Worm (Caenorhabditis elegans) whole organism, L4/young adult: ENCODE results near the gene T08B6.4.

Experiments used
- W03F9.2 ChIP-seq: fragments of 150-350 bp; optimal IDR thresholded peaks from 2 replicates; lab custom pipeline; 2014; ENCODE audit warnings: missing biosample characterization, missing genetic modification characterization
- dao-5 ChIP-seq: sonication (generic microtip); optimal IDR thresholded peaks from 2 replicates; lab custom pipeline; 2016; ENCODE audit warnings: missing genotype, missing genetic modification characterization, moderate library complexity, missing compliant biosample characterization
- him-1 ChIP-seq: sonication (generic microtip); optimal IDR thresholded peaks from 2 replicates; lab custom pipeline; 2016; ENCODE audit warnings: missing genotype, missing genetic modification reagents, missing genetic modification characterization, missing compliant biosample characterization

ce11 chrIV:4934103-4934502 is 28.6 kb downstream of the T08B6.4 start, which contains the start of gene str-153:
- TF ChIP-seq dao-5 (tag; lab: Kevin White, UChicago) (no peak), him-1 (tag; lab: Kevin White, UChicago) (no peak), W03F9.2 (tag; lab: Kevin White, UChicago) (no peak)
